Fruit fly (Drosophila melanogaster) whole organism, embryonic: ENCODE results near the gene inaE.

Source experiments
- CG10274 ChIP-seq: fragments of 200-800 bp; sonication (Bioruptor generic); optimal IDR thresholded peaks from 3 replicates; lab custom pipeline; 2017; ENCODE audit warnings: missing biosample characterization, mild to moderate bottlenecking, missing genetic modification characterization
- CG10321 ChIP-seq: fragments of 200-800 bp; sonication (Bioruptor generic); IDR thresholded peaks from 2 replicates; pipeline ENCODE4 v1.3.6; 2022; ENCODE audit warnings: missing biosample characterization, missing genetic modification characterization
- CG10959 ChIP-seq: fragments of 200-800 bp; sonication (Bioruptor generic); IDR thresholded peaks from 2 replicates; pipeline ENCODE4 v1.3.6; 2022; ENCODE audit warnings: missing biosample characterization, missing genetic modification characterization
- CG10979 ChIP-seq: fragments of 200-800 bp; sonication (Bioruptor generic); optimal IDR thresholded peaks from 2 replicates; lab custom pipeline; 2018; ENCODE audit warnings: missing biosample characterization, mild to moderate bottlenecking, missing genetic modification characterization, moderate library complexity
- CG11085 ChIP-seq: fragments of 200-800 bp; sonication (Bioruptor generic); IDR thresholded peaks from 2 replicates; pipeline ENCODE4 v1.3.6; 2022; ENCODE audit warnings: missing biosample characterization, missing genetic modification characterization
- CG13296 ChIP-seq: fragments of 200-800 bp; sonication (Bioruptor generic); optimal IDR thresholded peaks from 3 replicates; lab custom pipeline; 2018; ENCODE audit warnings: missing biosample characterization, mild to moderate bottlenecking, missing genetic modification characterization
- CG16813 ChIP-seq: fragments of 200-800 bp; sonication (Bioruptor generic); IDR thresholded peaks from 3 replicates; pipeline ENCODE4 v1.3.6; 2022; ENCODE audit warnings: missing biosample characterization, missing genetic modification characterization; ENCODE audit not compliant: partially characterized antibody
- CG1832 ChIP-seq: fragments of 200-800 bp; sonication (Bioruptor generic); optimal IDR thresholded peaks from 2 replicates; lab custom pipeline; 2017; ENCODE audit warnings: missing biosample characterization, mild to moderate bottlenecking, missing genetic modification characterization, inconsistent platforms
- CG2199 ChIP-seq: fragments of 200-800 bp; sonication (Bioruptor generic); IDR thresholded peaks from 3 replicates; pipeline ENCODE4 v1.3.6; 2022; ENCODE audit warnings: missing biosample characterization, missing genetic modification characterization
- CG30431 ChIP-seq: fragments of 200-800 bp; sonication (Bioruptor generic); optimal IDR thresholded peaks from 2 replicates; lab custom pipeline; 2017; ENCODE audit warnings: missing biosample characterization, missing genetic modification characterization
- CG31388 ChIP-seq: fragments of 200-800 bp; sonication (Bioruptor generic); optimal IDR thresholded peaks from 2 replicates; lab custom pipeline; 2016; ENCODE audit warnings: missing biosample characterization, missing genetic modification characterization
- CG32532 ChIP-seq: fragments of 200-800 bp; sonication (Bioruptor generic); IDR thresholded peaks from 2 replicates; pipeline ENCODE4 v1.3.6; 2022; ENCODE audit warnings: missing biosample characterization, missing genetic modification characterization
- CG3407 ChIP-seq: fragments of 200-800 bp; sonication (Bioruptor generic); optimal IDR thresholded peaks from 2 replicates; lab custom pipeline; 2018; ENCODE audit warnings: missing biosample characterization, mild to moderate bottlenecking, missing genetic modification characterization
- CG4707 ChIP-seq: fragments of 200-800 bp; sonication (Bioruptor generic); optimal IDR thresholded peaks from 2 replicates; lab custom pipeline; 2018; ENCODE audit warnings: missing biosample characterization, mild to moderate bottlenecking, missing genetic modification characterization, moderate library complexity
- CG5953 ChIP-seq: fragments of 200-800 bp; sonication (Bioruptor generic); IDR thresholded peaks from 2 replicates; pipeline ENCODE4 v1.3.6; 2022; ENCODE audit warnings: missing biosample characterization, missing genetic modification characterization
- CG6654 ChIP-seq: fragments of 200-800 bp; sonication (Bioruptor generic); optimal IDR thresholded peaks from 2 replicates; lab custom pipeline; 2017; ENCODE audit warnings: missing biosample characterization, mild to moderate bottlenecking, missing genetic modification characterization
- CG8924 ChIP-seq: fragments of 200-800 bp; optimal IDR thresholded peaks from 3 replicates; lab custom pipeline; 2019; ENCODE audit warnings: missing biosample characterization, mild to moderate bottlenecking, missing genetic modification characterization, moderate library complexity
- CG8944 ChIP-seq: fragments of 200-800 bp; sonication (Bioruptor generic); optimal IDR thresholded peaks from 3 replicates; lab custom pipeline; 2016; ENCODE audit warnings: missing biosample characterization, missing genetic modification characterization
- Drgx ChIP-seq: fragments of 200-800 bp; sonication (Bioruptor generic); IDR thresholded peaks from 2 replicates; pipeline ENCODE4 v1.3.6; 2022; ENCODE audit warnings: missing biosample characterization, missing genetic modification characterization
- Fer3 ChIP-seq: fragments of 200-800 bp; sonication (Bioruptor generic); optimal IDR thresholded peaks from 2 replicates; lab custom pipeline; 2018; ENCODE audit warnings: missing biosample characterization, mild to moderate bottlenecking, missing genetic modification characterization, moderate library complexity
- HLH54F ChIP-seq: fragments of 200-800 bp; sonication (Bioruptor generic); optimal IDR thresholded peaks from 3 replicates; lab custom pipeline; 2016; ENCODE audit warnings: missing biosample characterization, missing genetic modification characterization
- HmgZ ChIP-seq: fragments of 200-800 bp; sonication (Bioruptor generic); optimal IDR thresholded peaks from 2 replicates; lab custom pipeline; 2018; ENCODE audit warnings: missing biosample characterization, mild to moderate bottlenecking, missing genetic modification characterization
- Hmr ChIP-seq: fragments of 200-800 bp; sonication (Bioruptor generic); optimal IDR thresholded peaks from 3 replicates; lab custom pipeline; 2017; ENCODE audit warnings: mild to moderate bottlenecking, missing biosample characterization, missing genetic modification reagents, missing genetic modification characterization
- Hr51 ChIP-seq, 2 experiments: fragments of 200-800 bp; sonication (Bioruptor generic); optimal IDR thresholded peaks; 2 replicates in 1 of 2; 3 replicates in 1 of 2; lab custom pipeline; 2016 to 2018; ENCODE audit warnings: missing biosample characterization in 2 of 2, missing genetic modification characterization in 2 of 2, mild to moderate bottlenecking in 1 of 2, moderate library complexity in 1 of 2
- Lpt ChIP-seq: fragments of >200 bp; optimal IDR thresholded peaks from 2 replicates; lab custom pipeline; 2018; ENCODE audit warnings: missing biosample characterization, missing genetic modification characterization
- NC2β ChIP-seq: fragments of 200-800 bp; sonication (Bioruptor generic); optimal IDR thresholded peaks from 2 replicates; lab custom pipeline; 2016; ENCODE audit warnings: missing biosample characterization, missing genetic modification characterization
- Neu2 ChIP-seq: fragments of 200-800 bp; sonication (Bioruptor generic); optimal IDR thresholded peaks from 3 replicates; lab custom pipeline; 2016; ENCODE audit warnings: missing biosample characterization, missing genetic modification characterization, borderline replicate concordance
- Pdp1 ChIP-seq, 2 experiments: fragments of 200-800 bp; sonication (Bioruptor generic); optimal IDR thresholded peaks; 3 replicates each; lab custom pipeline; 2016; ENCODE audit warnings: missing biosample characterization in 2 of 2, missing genetic modification characterization in 2 of 2, mild to moderate bottlenecking in 1 of 2, moderate library complexity in 1 of 2
- Scr ChIP-seq: fragments of 200-800 bp; sonication (Bioruptor generic); IDR thresholded peaks from 2 replicates; pipeline ENCODE4 v1.3.6; 2022; ENCODE audit warnings: missing biosample characterization, missing genetic modification characterization; ENCODE audit not compliant: partially characterized antibody
- br ChIP-seq: fragments of >200 bp; optimal IDR thresholded peaks from 2 replicates; lab custom pipeline; 2017
- chinmo ChIP-seq: fragments of 200-800 bp; sonication (Bioruptor generic); IDR thresholded peaks from 4 replicates; pipeline ENCODE4 v1.3.6; 2022; ENCODE audit warnings: missing biosample characterization, missing genetic modification characterization; ENCODE audit not compliant: partially characterized antibody
- chm ChIP-seq: fragments of 200-800 bp; sonication (Bioruptor generic); IDR thresholded peaks from 2 replicates; pipeline ENCODE4 v1.3.6; 2022; ENCODE audit warnings: missing biosample characterization, missing genetic modification characterization
- corto ChIP-seq: fragments of 200-800 bp; sonication (Bioruptor generic); optimal IDR thresholded peaks from 2 replicates; lab custom pipeline; 2016; ENCODE audit warnings: missing biosample characterization, mild to moderate bottlenecking, missing genetic modification characterization, moderate library complexity
- dmrt11E ChIP-seq: fragments of 200-800 bp; sonication (Bioruptor generic); optimal IDR thresholded peaks from 3 replicates; lab custom pipeline; 2018; ENCODE audit warnings: missing biosample characterization, mild to moderate bottlenecking, missing genetic modification characterization, moderate library complexity
- eve ChIP-seq, 2 experiments: fragments of >200 bp; optimal IDR thresholded peaks; 2 replicates each; lab custom pipeline; 2017; ENCODE audit warnings: missing biosample characterization in 2 of 2, missing genetic modification characterization in 2 of 2
- fd3F ChIP-seq: fragments of 200-800 bp; sonication (Bioruptor generic); optimal IDR thresholded peaks from 2 replicates; lab custom pipeline; 2018; ENCODE audit warnings: missing biosample characterization, mild to moderate bottlenecking, missing genetic modification characterization, moderate library complexity
- ftz-f1 ChIP-seq: fragments of 200-800 bp; sonication (Bioruptor generic); optimal IDR thresholded peaks from 2 replicates; lab custom pipeline; 2016; ENCODE audit warnings: missing biosample characterization, missing genetic modification characterization
- grau ChIP-seq: fragments of 200-800 bp; optimal IDR thresholded peaks from 3 replicates; lab custom pipeline; 2019; ENCODE audit warnings: missing biosample characterization, mild to moderate bottlenecking, missing genetic modification characterization, moderate library complexity
- gt ChIP-seq: fragments of 200-800 bp; sonication (Bioruptor generic); IDR thresholded peaks from 2 replicates; pipeline ENCODE4 v1.3.6; 2022; ENCODE audit warnings: missing biosample characterization, missing genetic modification characterization
- jigr1 ChIP-seq: fragments of 200-800 bp; sonication (Bioruptor generic); IDR thresholded peaks from 3 replicates; pipeline ENCODE4 v1.3.6; 2022; ENCODE audit warnings: missing biosample characterization, missing genetic modification characterization
- lab ChIP-seq: fragments of 200-800 bp; sonication (Bioruptor generic); optimal IDR thresholded peaks from 3 replicates; lab custom pipeline; 2017; ENCODE audit warnings: missing biosample characterization, missing genetic modification characterization, mild to moderate bottlenecking, moderate library complexity, missing genetic modification reagents
- lola ChIP-seq, 3 experiments: fragments of >200 bp in 2 of 3; fragments of 200-800 bp in 1 of 3; sonication (Bioruptor generic) in 1 of 3; optimal IDR thresholded peaks; 2 replicates each; lab custom pipeline; 2017 to 2019; ENCODE audit warnings: missing biosample characterization in 3 of 3, missing genetic modification characterization in 3 of 3, mild to moderate bottlenecking in 1 of 3, moderate library complexity in 1 of 3
- maf-S ChIP-seq: fragments of 200-800 bp; sonication (Bioruptor generic); optimal IDR thresholded peaks from 2 replicates; lab custom pipeline; 2016; ENCODE audit warnings: missing biosample characterization, missing genetic modification characterization
- phol ChIP-seq: fragments of 200-800 bp; sonication (Bioruptor generic); optimal IDR thresholded peaks from 3 replicates; lab custom pipeline; 2018; ENCODE audit warnings: missing biosample characterization, mild to moderate bottlenecking, missing genetic modification characterization, moderate library complexity
- sens-2 ChIP-seq: fragments of 200-800 bp; sonication (Bioruptor generic); IDR thresholded peaks from 2 replicates; pipeline ENCODE4 v1.3.6; 2022; ENCODE audit warnings: missing biosample characterization, missing genetic modification characterization
- sima ChIP-seq: fragments of 200-800 bp; sonication (Bioruptor generic); optimal IDR thresholded peaks from 2 replicates; lab custom pipeline; 2016; ENCODE audit warnings: missing biosample characterization, missing genetic modification characterization
- tgo ChIP-seq: fragments of 200-800 bp; sonication (Bioruptor generic); IDR thresholded peaks from 3 replicates; pipeline ENCODE4 v1.3.6; 2022; ENCODE audit warnings: missing biosample characterization, missing genetic modification characterization
- tx ChIP-seq: fragments of 200-800 bp; sonication (Bioruptor generic); optimal IDR thresholded peaks from 2 replicates; lab custom pipeline; 2016; ENCODE audit warnings: missing biosample characterization, missing genetic modification characterization
- zfh1 ChIP-seq: fragments of 200-800 bp; sonication (Bioruptor generic); IDR thresholded peaks from 3 replicates; pipeline ENCODE4 v1.3.6; 2022; ENCODE audit warnings: missing biosample characterization, missing genetic modification characterization

Gene inaE

dm6 chrX:13788973-13789682 is 5.6 kb downstream of the inaE start (continued):
- TF ChIP-seq Drgx (GFP tag; lab: Robert Waterston, UW) (no peak), CG16813 (no peak), CG10979 (peak; percentile 36), CG10959 (GFP tag; lab: Robert Waterston, UW) (no peak), Neu2 (GFP tag; lab: Kevin White, UChicago) (no peak), HLH54F (GFP tag; lab: Kevin White, UChicago) (no peak), CG4707 (GFP tag; lab: Kevin White, UChicago) (no peak), CG31388 (GFP tag; lab: Kevin White, UChicago) (no peak), jigr1 (no peak), fd3F (GFP tag; lab: Kevin White, UChicago) (no peak), phol (tag; lab: Kevin White, UChicago) (peak; percentile 36), zfh1 (GFP tag; lab: Robert Waterston, UW) (no peak), CG32532 (GFP tag; lab: Robert Waterston, UW) (no peak), Hmr (GFP tag; lab: Kevin White, UChicago) (peak; percentile 53), Scr (GFP tag; lab: Robert Waterston, UW) (no peak), lab (GFP tag; lab: Kevin White, UChicago) (peak; percentile 47), lola (GFP tag; optimal IDR thresholded peaks at IDR 0.05; lab: Kevin White, UChicago) (peak in 1 of 3 experiments; percentile 25), NC2β (GFP tag; lab: Kevin White, UChicago) (no peak), CG30431 (GFP tag; lab: Kevin White, UChicago) (no peak), chinmo (GFP tag; lab: Robert Waterston, UW) (no peak), sima (GFP tag; lab: Kevin White, UChicago) (no peak), Hr51 (GFP tag; optimal IDR thresholded peaks at IDR 0.05; lab: Kevin White, UChicago) (peak in 1 of 2 experiments; percentile 50), Pdp1 (GFP tag; optimal IDR thresholded peaks at IDR 0.05; lab: Kevin White, UChicago) (peak; percentile 9 to 29), Fer3 (no peak), corto (GFP tag; lab: Kevin White, UChicago) (no peak), CG10321 (GFP tag; lab: Robert Waterston, UW) (no peak), sens-2 (GFP tag; lab: Robert Waterston, UW) (no peak), HmgZ (tag; lab: Kevin White, UChicago) (no peak), CG1832 (GFP tag; lab: Kevin White, UChicago) (no peak), chm (GFP tag; lab: Robert Waterston, UW) (no peak), gt (no peak), CG3407 (GFP tag; lab: Kevin White, UChicago) (no peak), eve (GFP tag; optimal IDR thresholded peaks at IDR 0.05; lab: Kevin White, UChicago) (peak in 1 of 2 experiments; percentile 83), dmrt11E (tag; lab: Kevin White, UChicago) (no peak), CG8944 (GFP tag; lab: Kevin White, UChicago) (no peak), CG2199 (GFP tag; lab: Robert Waterston, UW) (no peak), CG11085 (GFP tag; lab: Robert Waterston, UW) (no peak), CG5953 (GFP tag; lab: Robert Waterston, UW) (no peak), br (no peak), ftz-f1 (GFP tag; lab: Kevin White, UChicago) (no peak), grau (peak; percentile 97), CG6654 (GFP tag; lab: Kevin White, UChicago) (peak; percentile 15), CG10274 (no peak), maf-S (GFP tag; lab: Kevin White, UChicago) (no peak), CG13296 (GFP tag; lab: Kevin White, UChicago) (no peak), Lpt (GFP tag; lab: Kevin White, UChicago) (no peak), tgo (GFP tag; lab: Robert Waterston, UW) (0 out of 3 replicates have a peak, but pooled peaks have one; percentile 19), tx (GFP tag; lab: Kevin White, UChicago) (no peak), CG8924 (tag; lab: Kevin White, UChicago) (peak; percentile 49)
